Worm (Caenorhabditis elegans) whole organism, L3 larva: ENCODE measurements around the gene col-9.

Experiments
- elt-2 ChIP-seq: sonication (generic microtip); optimal IDR thresholded peaks from 2 replicates; lab custom pipeline; 2016; ENCODE audit warnings: missing genetic modification reagents, mild to moderate bottlenecking, missing genetic modification characterization, missing compliant biosample characterization
- elt-3 ChIP-seq, 3 experiments: fragments of 150-350 bp in 1 of 3; sonication (generic microtip) in 2 of 3; optimal IDR thresholded peaks; 2 replicates in 2 of 3; 4 replicates in 1 of 3; lab custom pipeline; 2014 to 2017; ENCODE audit warnings: missing biosample characterization in 3 of 3, missing genetic modification characterization in 3 of 3
- fkh-10 ChIP-seq: sonication (generic microtip); optimal IDR thresholded peaks from 2 replicates; lab custom pipeline; 2017; ENCODE audit warnings: missing biosample characterization, missing genetic modification reagents, missing genetic modification characterization
- jun-1 ChIP-seq: fragments of 150-350 bp; optimal IDR thresholded peaks from 2 replicates; lab custom pipeline; 2014; ENCODE audit warnings: missing biosample characterization, missing genetic modification reagents, missing genetic modification characterization
- lin-15B ChIP-seq: fragments of 150-350 bp; optimal IDR thresholded peaks from 2 replicates; lab custom pipeline; 2014; ENCODE audit warnings: missing biosample characterization, missing genetic modification characterization
- nhr-76 ChIP-seq: fragments of 150-350 bp; sonication (generic microtip); optimal IDR thresholded peaks from 5 replicates; lab custom pipeline; 2014; ENCODE audit warnings: missing biosample characterization, missing genetic modification characterization
- nhr-77 ChIP-seq: fragments of 150-350 bp; optimal IDR thresholded peaks from 2 replicates; lab custom pipeline; 2014; ENCODE audit warnings: missing biosample characterization, missing genetic modification characterization
- snpc-4 ChIP-seq: fragments of 150-350 bp; optimal IDR thresholded peaks from 2 replicates; lab custom pipeline; 2014; ENCODE audit warnings: missing biosample characterization, missing genetic modification characterization
- tbx-2 ChIP-seq: sonication (generic microtip); optimal IDR thresholded peaks from 2 replicates; lab custom pipeline; 2016; ENCODE audit warnings: mild to moderate bottlenecking, missing genetic modification characterization, missing compliant biosample characterization
- unc-62 ChIP-seq: fragments of 150-350 bp; sonication (generic microtip); optimal IDR thresholded peaks from 4 replicates; lab custom pipeline; 2014; ENCODE audit warnings: missing biosample characterization, missing genetic modification reagents, missing genetic modification characterization
- ztf-11 ChIP-seq: fragments of 150-350 bp; optimal IDR thresholded peaks from 2 replicates; lab custom pipeline; 2014; ENCODE audit warnings: missing biosample characterization, missing genetic modification characterization
- ztf-4 ChIP-seq: fragments of 150-350 bp; optimal IDR thresholded peaks from 2 replicates; lab custom pipeline; 2014; ENCODE audit warnings: missing biosample characterization, missing genetic modification characterization

- TF ChIP-seq nhr-76: no peak
- TF ChIP-seq nhr-77 (tag; lab: Kevin White, UChicago): no peak
- TF ChIP-seq jun-1 (tag; lab: Kevin White, UChicago): no peak
- no peak for TF ChIP-seq unc-62 (GFP tag; lab: Kevin White, UChicago)
- no peak for TF ChIP-seq tbx-2 (tag; lab: Kevin White, UChicago)
- TF ChIP-seq elt-3 (tag; optimal IDR thresholded peaks at IDR 0.05; lab: Kevin White, UChicago): no peak
- TF ChIP-seq ztf-4 (tag; lab: Kevin White, UChicago): no peak
- no peak for TF ChIP-seq fkh-10 (GFP tag; lab: Kevin White, UChicago)
- TF ChIP-seq elt-2 (tag; lab: Kevin White, UChicago): no peak
- TF ChIP-seq ztf-11 (tag; lab: Kevin White, UChicago): no peak
- TF ChIP-seq lin-15B (tag; lab: Kevin White, UChicago): no peak
- no peak for TF ChIP-seq snpc-4 (tag; lab: Kevin White, UChicago)
Observed at ce11 chrX:13569854-13570253, 20.0 kb upstream of the col-9 start, which contains the start of gene R01E6.7.
